Worm (Caenorhabditis elegans): Measurements from ENCODE around the gene Y116A8A.4.

DNA sequence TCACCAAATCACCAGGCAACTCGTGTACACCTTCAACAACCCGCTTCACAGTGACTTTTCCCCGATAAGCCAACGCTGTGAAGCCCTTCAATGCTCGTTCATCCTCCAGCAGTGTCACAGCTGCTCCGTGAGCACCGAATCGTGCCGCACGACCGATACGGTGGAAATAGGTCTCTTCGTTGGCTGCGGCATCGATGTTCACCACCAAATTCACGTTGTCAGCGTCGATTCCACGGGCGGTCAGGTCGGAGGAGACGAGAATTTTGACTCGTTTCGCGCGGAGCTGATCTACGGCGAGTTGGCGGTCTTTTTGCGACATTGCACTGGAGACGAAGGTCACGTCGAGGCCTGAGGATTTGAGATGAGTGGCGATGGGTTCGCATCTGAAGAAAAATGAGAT lies 38.1 kb downstream of the Y116A8A.4 start:
- TF ChIP-seq nhr-232 (tag; optimal IDR thresholded peaks at IDR 0.05) (no peak), elt-4 (tag; optimal IDR thresholded peaks at IDR 0.05) (no peak), eyg-1 (tag; optimal IDR thresholded peaks at IDR 0.05) (no peak), rnt-1 (tag; optimal IDR thresholded peaks at IDR 0.05) (no peak), elt-2 (tag; optimal IDR thresholded peaks at IDR 0.05) (no peak)

Measured in whole organism, late embryonic.